Fruit fly (Drosophila melanogaster) whole organism, adult: Measurements from ENCODE around the gene Prp5.

Source experiments
- CG14711 ChIP-seq: fragments of 200-800 bp; sonication (Bioruptor generic); optimal IDR thresholded peaks from 2 replicates; lab custom pipeline; 2018; ENCODE audit warnings: missing biosample characterization, mild to moderate bottlenecking, missing genetic modification characterization, moderate library complexity
- CG33017 ChIP-seq: fragments of 200-800 bp; sonication (Bioruptor generic); optimal IDR thresholded peaks from 2 replicates; lab custom pipeline; 2018; ENCODE audit warnings: missing biosample characterization, mild to moderate bottlenecking, missing genetic modification characterization, moderate library complexity
- Clk ChIP-seq: fragments of 200-800 bp; sonication (Bioruptor generic); optimal IDR thresholded peaks from 2 replicates; lab custom pipeline; 2017; ENCODE audit warnings: missing biosample characterization, missing genetic modification characterization
- Mnt ChIP-seq: fragments of 200-800 bp; sonication (Bioruptor generic); optimal IDR thresholded peaks from 2 replicates; lab custom pipeline; 2016; ENCODE audit warnings: missing biosample characterization, mild to moderate bottlenecking, missing genetic modification characterization
- cic ChIP-seq: fragments of 200-800 bp; sonication (Bioruptor generic); optimal IDR thresholded peaks from 2 replicates; lab custom pipeline; 2017; ENCODE audit warnings: missing biosample characterization, mild to moderate bottlenecking, missing genetic modification characterization, moderate library complexity
- cnc ChIP-seq, 2 experiments: fragments of >200 bp; optimal IDR thresholded peaks; 2 replicates each; lab custom pipeline; 2017
- tj ChIP-seq: fragments of 200-800 bp; sonication (Bioruptor generic); optimal IDR thresholded peaks from 3 replicates; lab custom pipeline; 2017; ENCODE audit warnings: missing biosample characterization, mild to moderate bottlenecking, missing genetic modification characterization, moderate library complexity

DNA sequence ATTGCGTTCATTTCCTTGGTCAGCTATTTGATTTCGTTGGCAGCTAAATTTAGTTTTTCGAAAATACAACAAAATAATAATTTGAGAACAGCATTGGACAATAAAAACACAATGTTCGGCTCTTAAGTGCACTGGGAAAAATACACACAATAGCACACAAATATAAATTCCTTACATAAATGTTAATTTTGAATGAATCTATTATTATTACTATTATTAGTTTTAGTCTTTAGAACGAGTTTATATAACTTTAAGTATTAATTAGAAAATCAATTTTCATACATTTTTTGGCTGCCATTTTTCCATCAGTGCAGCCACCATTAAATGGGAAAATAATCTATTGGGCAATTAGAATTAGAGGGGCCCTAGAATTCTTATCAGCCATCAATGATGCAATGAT, 35.1 kb upstream of the Prp5 start:
- TF ChIP-seq Clk (GFP tag; lab: Kevin White, UChicago) (no peak), tj (GFP tag; lab: Kevin White, UChicago) (no peak), CG14711 (peak; percentile 2), cnc (optimal IDR thresholded peaks at IDR 0.05; lab: Kevin White, UChicago) (no peak), CG33017 (no peak), cic (GFP tag; lab: Kevin White, UChicago) (no peak), Mnt (GFP tag; lab: Kevin White, UChicago) (no peak)
